Worm (Caenorhabditis elegans) whole organism, late embryonic: ENCODE data around the gene Y57G11C.20.

Experiments used
- C08G9.2 ChIP-seq: sonication (generic microtip); optimal IDR thresholded peaks from 2 replicates; lab custom pipeline; 2016; ENCODE audit warnings: mild to moderate bottlenecking, missing genetic modification characterization, moderate library complexity, missing compliant biosample characterization
- C38D4.7 ChIP-seq: fragments of 200-800 bp; sonication (Bioruptor generic); optimal IDR thresholded peaks from 2 replicates; lab custom pipeline; 2018; ENCODE audit warnings: mild to moderate bottlenecking, missing genetic modification characterization, moderate library complexity, missing compliant biosample characterization
- F13H6.1 ChIP-seq: sonication (generic microtip); optimal IDR thresholded peaks from 2 replicates; lab custom pipeline; 2016; ENCODE audit warnings: missing genetic modification characterization, missing compliant biosample characterization
- K02D7.2 ChIP-seq: sonication (generic microtip); optimal IDR thresholded peaks from 2 replicates; lab custom pipeline; 2017; ENCODE audit warnings: mild to moderate bottlenecking, missing genetic modification characterization, missing compliant biosample characterization
- K09A11.1 ChIP-seq: sonication (generic microtip); optimal IDR thresholded peaks from 2 replicates; lab custom pipeline; 2017; ENCODE audit warnings: antibody characterized with exemption, mild to moderate bottlenecking, missing genetic modification characterization, missing compliant biosample characterization; ENCODE audit not compliant: insufficient read depth
- T23F11.4 ChIP-seq: fragments of 200-800 bp; sonication (Bioruptor generic); optimal IDR thresholded peaks from 2 replicates; lab custom pipeline; 2018; ENCODE audit warnings: mild to moderate bottlenecking, missing genetic modification characterization, missing compliant biosample characterization
- ama-1 ChIP-seq: fragments of 150-350 bp; optimal IDR thresholded peaks from 2 replicates; lab custom pipeline; 2014
- ceh-14 ChIP-seq: sonication (generic microtip); optimal IDR thresholded peaks from 2 replicates; lab custom pipeline; 2016; ENCODE audit warnings: missing genotype, missing genetic modification characterization, missing compliant biosample characterization
- ceh-18 ChIP-seq: sonication (generic microtip); optimal IDR thresholded peaks from 2 replicates; lab custom pipeline; 2016; ENCODE audit warnings: missing genetic modification characterization, missing compliant biosample characterization
- ceh-19 ChIP-seq: fragments of 200-800 bp; sonication (Bioruptor generic); optimal IDR thresholded peaks from 2 replicates; lab custom pipeline; 2018; ENCODE audit warnings: mild to moderate bottlenecking, missing genetic modification characterization, missing compliant biosample characterization
- ceh-2 ChIP-seq: sonication (generic microtip); optimal IDR thresholded peaks from 2 replicates; lab custom pipeline; 2016; ENCODE audit warnings: missing genotype, missing genetic modification characterization, missing compliant biosample characterization
- ceh-22 ChIP-seq: sonication (generic microtip); optimal IDR thresholded peaks from 2 replicates; lab custom pipeline; 2017; ENCODE audit warnings: missing biosample characterization, missing genetic modification characterization
- ceh-31 ChIP-seq: sonication (generic microtip); optimal IDR thresholded peaks from 2 replicates; lab custom pipeline; 2016; ENCODE audit warnings: missing genetic modification characterization, missing compliant biosample characterization
- ceh-6 ChIP-seq: fragments of 200-800 bp; sonication (Bioruptor generic); optimal IDR thresholded peaks from 2 replicates; lab custom pipeline; 2018; ENCODE audit warnings: mild to moderate bottlenecking, missing genetic modification characterization, missing compliant biosample characterization
- dmd-4 ChIP-seq: sonication (generic microtip); optimal IDR thresholded peaks from 2 replicates; lab custom pipeline; 2016; ENCODE audit warnings: borderline replicate concordance, missing genetic modification characterization, missing compliant biosample characterization
- dve-1 ChIP-seq: sonication (generic microtip); optimal IDR thresholded peaks from 2 replicates; lab custom pipeline; 2017; ENCODE audit warnings: antibody characterized with exemption, mild to moderate bottlenecking, missing genetic modification characterization, missing compliant biosample characterization
- elt-2 ChIP-seq: sonication (generic microtip); optimal IDR thresholded peaks from 2 replicates; lab custom pipeline; 2016; ENCODE audit warnings: missing genetic modification reagents, missing genetic modification characterization, missing compliant biosample characterization
- ets-4 ChIP-seq: sonication (generic microtip); optimal IDR thresholded peaks from 2 replicates; lab custom pipeline; 2016; ENCODE audit warnings: missing genetic modification characterization, missing compliant biosample characterization
- eyg-1 ChIP-seq: sonication (generic microtip); optimal IDR thresholded peaks from 2 replicates; lab custom pipeline; 2016; ENCODE audit warnings: missing genotype, missing genetic modification characterization, missing compliant biosample characterization
- gmeb-2 ChIP-seq: sonication (generic microtip); optimal IDR thresholded peaks from 2 replicates; lab custom pipeline; 2016; ENCODE audit warnings: missing genetic modification characterization, inconsistent platforms, missing compliant biosample characterization
- hlh-13 ChIP-seq: fragments of 200-800 bp; sonication (Bioruptor generic); optimal IDR thresholded peaks from 2 replicates; lab custom pipeline; 2018; ENCODE audit warnings: mild to moderate bottlenecking, missing genetic modification characterization, missing compliant biosample characterization
- hlh-30 ChIP-seq: sonication (generic microtip); optimal IDR thresholded peaks from 2 replicates; lab custom pipeline; 2017; ENCODE audit warnings: antibody characterized with exemption, missing genetic modification characterization, missing compliant biosample characterization; ENCODE audit not compliant: insufficient read depth
- hlh-6 ChIP-seq: sonication (generic microtip); optimal IDR thresholded peaks from 2 replicates; lab custom pipeline; 2016; ENCODE audit warnings: missing genotype, missing genetic modification characterization, missing compliant biosample characterization
- hlh-8 ChIP-seq: sonication (generic microtip); optimal IDR thresholded peaks from 2 replicates; lab custom pipeline; 2016; ENCODE audit warnings: missing genotype, missing genetic modification characterization, missing compliant biosample characterization
- lim-6 ChIP-seq: sonication (generic microtip); optimal IDR thresholded peaks from 2 replicates; lab custom pipeline; 2016; ENCODE audit warnings: missing genetic modification characterization, missing compliant biosample characterization
- madf-2 ChIP-seq: sonication (generic microtip); optimal IDR thresholded peaks from 2 replicates; lab custom pipeline; 2017; ENCODE audit warnings: missing genetic modification characterization, missing compliant biosample characterization
- mec-3 ChIP-seq: sonication (generic microtip); optimal IDR thresholded peaks from 2 replicates; lab custom pipeline; 2016; ENCODE audit warnings: borderline replicate concordance, missing genetic modification characterization, missing compliant biosample characterization
- pag-3 ChIP-seq: sonication (generic microtip); optimal IDR thresholded peaks from 2 replicates; lab custom pipeline; 2016; ENCODE audit warnings: missing compliant biosample characterization, missing genetic modification characterization, borderline replicate concordance
- pat-9 ChIP-seq: fragments of 200-800 bp; sonication (Bioruptor generic); optimal IDR thresholded peaks from 2 replicates; lab custom pipeline; 2018; ENCODE audit warnings: mild to moderate bottlenecking, missing genetic modification characterization, moderate library complexity, missing compliant biosample characterization
- pax-1 ChIP-seq: fragments of 150-350 bp; optimal IDR thresholded peaks from 2 replicates; lab custom pipeline; 2014; ENCODE audit warnings: missing biosample characterization, missing genetic modification characterization
- pha-4 ChIP-seq: fragments of 150-350 bp; optimal IDR thresholded peaks from 2 replicates; lab custom pipeline; 2018; ENCODE audit warnings: missing biosample characterization, missing genetic modification reagents, missing genetic modification characterization
- pqm-1 ChIP-seq: sonication (generic microtip); optimal IDR thresholded peaks from 2 replicates; lab custom pipeline; 2016; ENCODE audit warnings: missing genetic modification characterization, missing compliant biosample characterization
- pros-1 ChIP-seq: fragments of 150-350 bp; optimal IDR thresholded peaks from 2 replicates; lab custom pipeline; 2014; ENCODE audit warnings: missing biosample characterization, missing genetic modification reagents, missing genetic modification characterization
- ref-2 ChIP-seq: sonication (generic microtip); optimal IDR thresholded peaks from 2 replicates; lab custom pipeline; 2016; ENCODE audit warnings: missing genetic modification characterization, missing compliant biosample characterization
- rnt-1 ChIP-seq: sonication (generic microtip); optimal IDR thresholded peaks from 2 replicates; lab custom pipeline; 2016; ENCODE audit warnings: missing genetic modification characterization, missing compliant biosample characterization
- sdc-2 ChIP-seq: sonication (generic microtip); optimal IDR thresholded peaks from 2 replicates; lab custom pipeline; 2016; ENCODE audit warnings: missing genotype, missing genetic modification characterization, missing compliant biosample characterization
- sox-2 ChIP-seq: fragments of 200-800 bp; sonication (Bioruptor generic); IDR thresholded peaks from 2 replicates; pipeline ENCODE4 v1.3.6; 2022; ENCODE audit warnings: missing genetic modification reagents, missing genetic modification characterization, missing compliant biosample characterization
- sox-4 ChIP-seq: sonication (generic microtip); optimal IDR thresholded peaks from 2 replicates; lab custom pipeline; 2017; ENCODE audit warnings: mild to moderate bottlenecking, missing genetic modification characterization, inconsistent platforms, missing compliant biosample characterization
- tbx-2 ChIP-seq: sonication (generic microtip); optimal IDR thresholded peaks from 2 replicates; lab custom pipeline; 2016; ENCODE audit warnings: missing genetic modification characterization, missing compliant biosample characterization
- tbx-7 ChIP-seq: sonication (generic microtip); optimal IDR thresholded peaks from 2 replicates; lab custom pipeline; 2016; ENCODE audit warnings: missing genotype, missing genetic modification characterization, missing compliant biosample characterization
- unc-3 ChIP-seq, 2 experiments: fragments of 200-800 bp in 1 of 2; sonication (Bioruptor generic) in 1 of 2; sonication (generic microtip) in 1 of 2; conservative IDR thresholded peaks in 1 of 2; optimal IDR thresholded peaks in 1 of 2; 2 replicates each; pipeline versions ENCODE4 v1.3.6 to Lab custom; 2016 to 2022; ENCODE audit warnings: missing compliant biosample characterization in 2 of 2, missing genetic modification characterization in 2 of 2, missing genetic modification reagents in 1 of 2
- unc-42 ChIP-seq: sonication (generic microtip); optimal IDR thresholded peaks from 2 replicates; lab custom pipeline; 2016; ENCODE audit warnings: missing genotype, missing genetic modification characterization, missing compliant biosample characterization
- unc-55 ChIP-seq: sonication (generic microtip); optimal IDR thresholded peaks from 2 replicates; lab custom pipeline; 2017; ENCODE audit warnings: missing biosample characterization, missing genetic modification reagents, missing genetic modification characterization
- zip-5 ChIP-seq: sonication (generic microtip); optimal IDR thresholded peaks from 2 replicates; lab custom pipeline; 2016; ENCODE audit warnings: missing genetic modification characterization, missing compliant biosample characterization
- ztf-16 ChIP-seq: sonication (generic microtip); optimal IDR thresholded peaks from 2 replicates; lab custom pipeline; 2017; ENCODE audit warnings: missing genetic modification characterization, missing compliant biosample characterization

Gene Y57G11C.20

DNA sequence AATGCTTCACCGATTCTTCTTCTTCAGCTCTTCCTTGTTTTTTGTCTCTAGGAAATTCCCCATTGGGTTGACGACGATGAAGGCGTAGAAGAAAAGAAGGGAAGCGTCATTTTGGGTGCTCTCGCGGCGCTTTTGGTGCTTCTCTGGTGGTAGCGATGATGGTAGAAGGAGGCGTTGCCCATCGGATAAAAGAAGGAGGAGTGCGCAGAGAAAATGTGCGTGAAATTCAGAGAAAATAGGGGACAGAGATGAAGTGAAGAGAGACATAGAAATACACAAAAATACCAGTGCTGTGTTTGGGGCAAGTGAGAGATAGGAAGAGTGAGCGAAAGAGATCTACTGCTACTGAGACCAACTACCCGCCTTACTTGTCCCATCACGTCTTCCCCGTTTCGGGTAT lies 36.3 kb upstream of the Y57G11C.20 start, which contains the start of gene oig-5:
Gene oig-5, plus strand, starts transcription at position 301 of the 400 bp plus-strand sequence.
- TF ChIP-seq eyg-1 (tag; lab: Kevin White, UChicago) (no peak), gmeb-2 (no peak), sdc-2 (tag; lab: Kevin White, UChicago) (no peak), pat-9 (no peak), ceh-31 (tag; lab: Kevin White, UChicago) (peak; percentile 9)

- TF ChIP-seq pros-1 (no peak), sox-4 (tag; lab: Kevin White, UChicago) (no peak), gmeb-2 (no peak), ceh-19 (no peak), ceh-2 (tag; lab: Kevin White, UChicago) (no peak), ama-1 (lab: Kevin White, UChicago) (no peak), elt-2 (no peak), C08G9.2 (tag; lab: Kevin White, UChicago) (no peak), ets-4 (tag; lab: Kevin White, UChicago) (no peak), ceh-22 (tag; lab: Kevin White, UChicago) (no peak), ceh-18 (no peak), pqm-1 (tag; lab: Kevin White, UChicago) (no peak), dmd-4 (tag; lab: Kevin White, UChicago) (no peak)
- TF ChIP-seq, all 69 proteins: peak for 0
These were observed 26.9 kb upstream of the Y57G11C.20 start, which contains the start of gene Y57G11C.46 for ce11 chrIV:14816288-14816687. Gene Y57G11C.46 (minus strand): TSS chrIV:14816388.

- TF ChIP-seq ama-1 (lab: Kevin White, UChicago) (peak; percentile 80), lim-6 (tag; lab: Kevin White, UChicago) (no peak), zip-5 (tag; lab: Kevin White, UChicago) (no peak), pha-4 (tag; lab: Kevin White, UChicago) (no peak)
These were observed 20.9 kb upstream of the Y57G11C.20 start for ce11 chrIV:14822267-14822666.

- TF ChIP-seq sox-2 (GFP tag; lab: Robert Waterston, UW) (no peak), sdc-2 (tag; lab: Kevin White, UChicago) (no peak), ceh-6 (GFP tag; lab: Kevin White, UChicago) (no peak), pag-3 (tag; lab: Kevin White, UChicago) (no peak), madf-2 (no peak), rnt-1 (tag; lab: Kevin White, UChicago) (no peak), gmeb-2 (no peak), hlh-30 (tag; lab: Kevin White, UChicago) (no peak), F13H6.1 (tag; lab: Kevin White, UChicago) (no peak), T23F11.4 (GFP tag; lab: Kevin White, UChicago) (no peak), elt-2 (no peak), K02D7.2 (tag; lab: Kevin White, UChicago) (no peak), ztf-16 (tag; lab: Kevin White, UChicago) (no peak), ceh-14 (tag; lab: Kevin White, UChicago) (no peak), pros-1 (no peak)
These were observed 19.0 kb upstream of the Y57G11C.20 start for ce11 chrIV:14824201-14824600.

ce11 chrIV:14824878-14825352 lies 18.2 kb upstream of the Y57G11C.20 start, which contains the start of gene sec-61.A:
Gene sec-61.A (minus strand): TSS chrIV:14825264.
- TF ChIP-seq tbx-7 (tag; lab: Kevin White, UChicago) (peak; percentile 29), unc-42 (tag; lab: Kevin White, UChicago) (peak; percentile 72), ztf-16 (tag; lab: Kevin White, UChicago) (peak; percentile 6), unc-55 (GFP tag; lab: Kevin White, UChicago) (peak; percentile 9), pqm-1 (tag; lab: Kevin White, UChicago) (no peak), hlh-6 (tag; lab: Kevin White, UChicago) (no peak), gmeb-2 (no peak), mec-3 (tag; lab: Kevin White, UChicago) (no peak), unc-3 (GFP tag; conservative IDR thresholded peaks at IDR 0.05; lab: Robert Waterston, UW) (no peak), unc-3 (tag; optimal IDR thresholded peaks at IDR 0.05; lab: Kevin White, UChicago) (peak; percentile 15), hlh-13 (GFP tag; lab: Kevin White, UChicago) (no peak), hlh-8 (peak; percentile 5), ets-4 (tag; lab: Kevin White, UChicago) (peak; percentile 7), tbx-2 (tag; lab: Kevin White, UChicago) (peak; percentile 77), K09A11.1 (tag; lab: Kevin White, UChicago) (peak; percentile 56), ref-2 (peak; percentile 87), dve-1 (no peak), pax-1 (tag; lab: Kevin White, UChicago) (peak; percentile 48), sox-4 (tag; lab: Kevin White, UChicago) (no peak), C38D4.7 (no peak)
